Worm (Caenorhabditis elegans): Measurements from ENCODE around the gene cacn-1.

DNA sequence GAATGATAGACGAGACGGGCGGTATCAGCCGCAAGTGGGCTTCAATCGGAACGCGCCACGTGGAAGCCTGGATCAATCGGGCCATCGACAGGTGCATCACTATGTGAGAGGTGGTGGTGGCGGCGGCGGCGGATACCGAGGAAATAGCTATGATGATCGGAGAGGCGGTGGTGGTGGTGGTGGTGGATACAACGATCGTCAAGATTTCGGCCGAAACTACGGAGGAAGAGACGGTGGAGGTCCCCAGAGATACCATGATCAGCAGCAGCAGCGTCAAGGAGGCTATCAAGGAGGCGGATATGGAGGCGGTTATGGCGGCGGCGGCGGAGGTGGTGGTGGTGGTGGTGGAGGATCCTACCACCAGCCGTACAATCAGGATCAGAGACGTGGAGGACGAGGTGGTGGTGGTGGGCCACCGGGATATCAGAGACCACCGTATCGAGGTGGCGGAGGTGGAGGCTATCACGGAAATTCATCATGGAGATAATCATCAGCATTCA lies 23.5 kb upstream of the cacn-1 start:
- TF ChIP-seq flt-1 (GFP tag; IDR thresholded peaks at IDR 0.05) (no peak), ztf-29 (GFP tag; IDR thresholded peaks at IDR 0.05) (no peak), tab-1 (GFP tag; IDR thresholded peaks at IDR 0.05) (no peak)

All from whole organism, midembryonic.